Fruit fly (Drosophila melanogaster): ENCODE results near the gene emc.
A peak's percentile ranks its signal among the peaks of the same experiment; 100 is the strongest.

DNA sequence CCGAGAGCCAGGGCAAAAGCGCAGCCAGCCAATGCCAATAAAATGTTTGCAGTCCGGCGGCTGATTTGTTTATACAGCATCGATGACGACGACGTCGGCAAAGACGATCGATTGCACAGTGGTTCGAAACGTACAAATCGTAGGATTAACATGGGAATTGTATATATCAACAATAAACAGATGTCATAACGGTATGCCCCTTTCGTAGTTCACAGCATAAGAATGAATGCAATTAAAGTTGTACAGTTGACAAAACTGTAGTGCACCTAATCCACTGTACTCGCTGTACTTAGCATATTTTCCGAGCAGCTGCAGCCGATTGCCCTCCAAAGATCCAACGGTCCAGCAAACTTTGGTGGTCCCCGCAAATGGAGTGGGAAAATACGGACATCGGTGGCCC lies 22.2 kb downstream of the emc start:
- TF ChIP-seq BEAF-32 (GFP tag; optimal IDR thresholded peaks at IDR 0.05) (no peak), CkIIα-i1 (GFP tag; IDR thresholded peaks at IDR 0.05) (no peak), CG14860 (GFP tag; IDR thresholded peaks at IDR 0.05; ENCODE audit: partially characterized antibody) (no peak), CG16815 (GFP tag; optimal IDR thresholded peaks at IDR 0.05) (peak; percentile 15), dimm (GFP tag; IDR thresholded peaks at IDR 0.05) (peak; percentile 69), en (GFP tag; optimal IDR thresholded peaks at IDR 0.05) (peak; percentile 15)
